Worm (Caenorhabditis elegans): Measurements from ENCODE around the gene R04A9.3.

DNA sequence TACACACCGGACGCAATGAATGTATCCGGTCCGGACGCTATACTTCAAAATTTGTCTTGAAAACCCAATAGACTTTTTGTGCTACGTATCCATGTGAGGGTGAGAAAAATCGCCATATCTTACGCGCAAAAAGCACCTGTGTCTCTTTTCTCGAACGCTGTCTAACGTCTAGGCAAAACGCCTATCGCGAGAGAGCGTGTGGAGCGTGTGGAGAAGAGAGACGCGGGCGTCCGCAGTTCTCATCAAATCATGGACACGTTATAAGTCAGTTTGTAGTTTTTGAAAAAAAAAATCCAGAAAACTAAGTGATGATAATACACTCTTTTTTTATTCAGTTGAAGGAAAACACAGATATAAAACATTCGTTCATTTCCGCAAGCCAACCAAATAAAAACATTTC is 624 bp upstream of the R04A9.3 start:
- no peak for TF ChIP-seq ama-1 (optimal IDR thresholded peaks at IDR 0.05)
- no peak for TF ChIP-seq hmbx-1 (tag; optimal IDR thresholded peaks at IDR 0.05)
- no peak for TF ChIP-seq tra-4 (tag; optimal IDR thresholded peaks at IDR 0.05)
- TF ChIP-seq hmg-4 (GFP tag; optimal IDR thresholded peaks at IDR 0.05): no peak
- TF ChIP-seq flt-1 (GFP tag; IDR thresholded peaks at IDR 0.05): no peak
- TF ChIP-seq scrt-1 (GFP tag; IDR thresholded peaks at IDR 0.05): no peak
- TF ChIP-seq pes-1 (GFP tag; IDR thresholded peaks at IDR 0.05): no peak
- TF ChIP-seq B0310.2 (tag; optimal IDR thresholded peaks at IDR 0.05): no peak

All from whole organism, early embryonic.